Fruit fly (Drosophila melanogaster) whole organism, embryonic: ENCODE results near the gene Sfp26Ad.

Experiments used
- ATbp ChIP-seq: fragments of 200-800 bp; sonication (Bioruptor generic); optimal IDR thresholded peaks from 2 replicates; lab custom pipeline; 2017; ENCODE audit warnings: missing biosample characterization, mild to moderate bottlenecking, missing genetic modification characterization, missing genetic modification reagents
- CG10431 ChIP-seq: fragments of 200-800 bp; sonication (Bioruptor generic); optimal IDR thresholded peaks from 3 replicates; lab custom pipeline; 2018; ENCODE audit warnings: missing biosample characterization, mild to moderate bottlenecking, missing genetic modification characterization
- CG10462 ChIP-seq: fragments of 200-800 bp; sonication (Bioruptor generic); optimal IDR thresholded peaks from 2 replicates; lab custom pipeline; 2016; ENCODE audit warnings: missing biosample characterization, missing genetic modification characterization
- CG12155 ChIP-seq: fragments of 200-800 bp; sonication (Bioruptor generic); optimal IDR thresholded peaks from 3 replicates; lab custom pipeline; 2016; ENCODE audit warnings: missing biosample characterization, missing genetic modification characterization
- CG12219 ChIP-seq: fragments of 200-800 bp; sonication (Bioruptor generic); optimal IDR thresholded peaks from 3 replicates; lab custom pipeline; 2018; ENCODE audit warnings: missing biosample characterization, mild to moderate bottlenecking, missing genetic modification characterization
- CG12769 ChIP-seq: fragments of 200-800 bp; sonication (Bioruptor generic); optimal IDR thresholded peaks from 2 replicates; lab custom pipeline; 2019; ENCODE audit warnings: missing biosample characterization, mild to moderate bottlenecking, missing genetic modification characterization, moderate library complexity
- CG1602 ChIP-seq: fragments of 200-800 bp; sonication (Bioruptor generic); optimal IDR thresholded peaks from 3 replicates; lab custom pipeline; 2016; ENCODE audit warnings: missing biosample characterization, missing genetic modification characterization
- CG2120 ChIP-seq: fragments of 200-800 bp; sonication (Bioruptor generic); optimal IDR thresholded peaks from 3 replicates; lab custom pipeline; 2016; ENCODE audit warnings: missing biosample characterization, missing genetic modification characterization
- CG3163 ChIP-seq: fragments of 200-800 bp; sonication (Bioruptor generic); optimal IDR thresholded peaks from 3 replicates; lab custom pipeline; 2016; ENCODE audit warnings: missing biosample characterization, missing genetic modification characterization
- CG33213 ChIP-seq: fragments of 200-800 bp; sonication (Bioruptor generic); optimal IDR thresholded peaks from 3 replicates; lab custom pipeline; 2016; ENCODE audit warnings: missing biosample characterization, missing genetic modification characterization
- CG34376 ChIP-seq: fragments of 200-800 bp; sonication (Bioruptor generic); optimal IDR thresholded peaks from 2 replicates; lab custom pipeline; 2018; ENCODE audit warnings: missing biosample characterization, mild to moderate bottlenecking, missing genetic modification characterization
- CG4707 ChIP-seq: fragments of 200-800 bp; sonication (Bioruptor generic); optimal IDR thresholded peaks from 2 replicates; lab custom pipeline; 2018; ENCODE audit warnings: missing biosample characterization, mild to moderate bottlenecking, missing genetic modification characterization, moderate library complexity
- CG6765 ChIP-seq: fragments of 200-800 bp; sonication (Bioruptor generic); optimal IDR thresholded peaks from 3 replicates; lab custom pipeline; 2017; ENCODE audit warnings: missing biosample characterization, mild to moderate bottlenecking, missing genetic modification characterization
- CG6854 ChIP-seq: fragments of 200-800 bp; sonication (Bioruptor generic); optimal IDR thresholded peaks from 3 replicates; lab custom pipeline; 2017; ENCODE audit warnings: missing biosample characterization, mild to moderate bottlenecking, missing genetic modification characterization
- CG7556 ChIP-seq: fragments of 200-800 bp; sonication (Bioruptor generic); optimal IDR thresholded peaks from 2 replicates; lab custom pipeline; 2017; ENCODE audit warnings: missing biosample characterization, mild to moderate bottlenecking, missing genetic modification characterization
- CG7839 ChIP-seq: fragments of 200-800 bp; sonication (Bioruptor generic); optimal IDR thresholded peaks from 3 replicates; lab custom pipeline; 2018; ENCODE audit warnings: missing biosample characterization, mild to moderate bottlenecking, missing genetic modification characterization, moderate library complexity
- CG7928 ChIP-seq: fragments of 200-800 bp; sonication (Bioruptor generic); optimal IDR thresholded peaks from 2 replicates; lab custom pipeline; 2017; ENCODE audit warnings: missing biosample characterization, mild to moderate bottlenecking, missing genetic modification characterization
- CoRest ChIP-seq: fragments of 200-800 bp; sonication (Bioruptor generic); optimal IDR thresholded peaks from 3 replicates; lab custom pipeline; 2018; ENCODE audit warnings: missing biosample characterization, mild to moderate bottlenecking, missing genetic modification characterization, moderate library complexity
- Dad ChIP-seq: fragments of 200-800 bp; sonication (Bioruptor generic); optimal IDR thresholded peaks from 3 replicates; lab custom pipeline; 2016; ENCODE audit warnings: missing biosample characterization, missing genetic modification characterization
- Dbx ChIP-seq: fragments of 200-800 bp; sonication (Bioruptor generic); IDR thresholded peaks from 3 replicates; pipeline ENCODE4 v1.3.6; 2022; ENCODE audit warnings: missing biosample characterization, missing genetic modification characterization
- HLHmδ ChIP-seq: fragments of 200-800 bp; sonication (Bioruptor generic); optimal IDR thresholded peaks from 2 replicates; lab custom pipeline; 2018; ENCODE audit warnings: missing biosample characterization, mild to moderate bottlenecking, missing genetic modification characterization, moderate library complexity
- Hr51 ChIP-seq, 2 experiments: fragments of 200-800 bp; sonication (Bioruptor generic); optimal IDR thresholded peaks; 2 replicates in 1 of 2; 3 replicates in 1 of 2; lab custom pipeline; 2016 to 2018; ENCODE audit warnings: missing biosample characterization in 2 of 2, missing genetic modification characterization in 2 of 2, mild to moderate bottlenecking in 1 of 2, moderate library complexity in 1 of 2
- Mes4 ChIP-seq: fragments of 200-800 bp; sonication (Bioruptor generic); optimal IDR thresholded peaks from 2 replicates; lab custom pipeline; 2016; ENCODE audit warnings: missing biosample characterization, missing genetic modification characterization
- NC2β ChIP-seq: fragments of 200-800 bp; sonication (Bioruptor generic); optimal IDR thresholded peaks from 2 replicates; lab custom pipeline; 2016; ENCODE audit warnings: missing biosample characterization, missing genetic modification characterization
- Oli ChIP-seq: fragments of 200-800 bp; sonication (Bioruptor generic); optimal IDR thresholded peaks from 2 replicates; lab custom pipeline; 2018; ENCODE audit warnings: missing biosample characterization, mild to moderate bottlenecking, missing genetic modification characterization, moderate library complexity
- Rfx ChIP-seq: fragments of 200-800 bp; sonication (Bioruptor generic); IDR thresholded peaks from 2 replicates; pipeline ENCODE4 v1.3.6; 2022; ENCODE audit warnings: missing biosample characterization, missing genetic modification characterization
- Sox100B ChIP-seq: fragments of 200-800 bp; sonication (Bioruptor generic); optimal IDR thresholded peaks from 3 replicates; lab custom pipeline; 2018; ENCODE audit warnings: missing biosample characterization, mild to moderate bottlenecking, missing genetic modification characterization
- ap ChIP-seq: fragments of 200-800 bp; sonication (Bioruptor generic); IDR thresholded peaks from 2 replicates; pipeline ENCODE4 v1.3.6; 2022; ENCODE audit warnings: missing biosample characterization, missing genetic modification characterization
- ara ChIP-seq: fragments of 200-800 bp; sonication (Bioruptor generic); IDR thresholded peaks from 2 replicates; pipeline ENCODE4 v1.3.6; 2022; ENCODE audit warnings: missing biosample characterization, missing genetic modification characterization
- disco-r ChIP-seq: fragments of 200-800 bp; sonication (Bioruptor generic); optimal IDR thresholded peaks from 2 replicates; lab custom pipeline; 2016; ENCODE audit warnings: missing biosample characterization, missing genetic modification characterization
- dpn ChIP-seq, 2 experiments: fragments of 200-800 bp; sonication (Bioruptor generic); optimal IDR thresholded peaks; 3 replicates each; lab custom pipeline; 2016; ENCODE audit warnings: missing biosample characterization in 2 of 2, missing genetic modification characterization in 2 of 2
- exex ChIP-seq: fragments of 200-800 bp; sonication (Bioruptor generic); optimal IDR thresholded peaks from 4 replicates; lab custom pipeline; 2018; ENCODE audit warnings: missing biosample characterization, mild to moderate bottlenecking, missing genetic modification characterization, moderate library complexity
- fd64A ChIP-seq: fragments of 200-800 bp; sonication (Bioruptor generic); optimal IDR thresholded peaks from 3 replicates; lab custom pipeline; 2018; ENCODE audit warnings: missing biosample characterization, mild to moderate bottlenecking, missing genetic modification characterization
- ftz-f1 ChIP-seq: fragments of 200-800 bp; sonication (Bioruptor generic); optimal IDR thresholded peaks from 2 replicates; lab custom pipeline; 2016; ENCODE audit warnings: missing biosample characterization, missing genetic modification characterization
- h ChIP-seq: fragments of >200 bp; optimal IDR thresholded peaks from 2 replicates; lab custom pipeline; 2017
- lab ChIP-seq: fragments of 200-800 bp; sonication (Bioruptor generic); optimal IDR thresholded peaks from 3 replicates; lab custom pipeline; 2017; ENCODE audit warnings: missing biosample characterization, missing genetic modification characterization, mild to moderate bottlenecking, moderate library complexity, missing genetic modification reagents
- nerfin-1 ChIP-seq: fragments of 200-800 bp; sonication (Bioruptor generic); optimal IDR thresholded peaks from 3 replicates; lab custom pipeline; 2019; ENCODE audit warnings: missing biosample characterization, mild to moderate bottlenecking, missing genetic modification characterization, moderate library complexity
- pan ChIP-seq, 4 experiments: fragments of >200 bp in 3 of 4; fragments of 200-800 bp in 1 of 4; sonication (Bioruptor generic) in 1 of 4; optimal IDR thresholded peaks in 3 of 4; IDR thresholded peaks in 1 of 4; 2 replicates each; pipeline versions ENCODE4 v1.3.6 to Lab custom; 2017 to 2022; ENCODE audit warnings: missing biosample characterization in 2 of 4, missing genetic modification characterization in 2 of 4, mixed read lengths in 1 of 4
- pros ChIP-seq: fragments of 200-800 bp; sonication (Bioruptor generic); optimal IDR thresholded peaks from 3 replicates; lab custom pipeline; 2019; ENCODE audit warnings: missing biosample characterization, mild to moderate bottlenecking, missing genetic modification characterization, moderate library complexity
- tll ChIP-seq, 2 experiments: fragments of 200-800 bp in 1 of 2; fragments of >200 bp in 1 of 2; sonication (Bioruptor generic) in 1 of 2; optimal IDR thresholded peaks; 2 replicates each; lab custom pipeline; 2017 to 2019; ENCODE audit warnings: missing biosample characterization in 2 of 2, missing genetic modification characterization in 2 of 2, mild to moderate bottlenecking in 1 of 2, moderate library complexity in 1 of 2
- wek ChIP-seq: fragments of 200-800 bp; sonication (Bioruptor generic); optimal IDR thresholded peaks from 3 replicates; lab custom pipeline; 2018; ENCODE audit warnings: missing biosample characterization, mild to moderate bottlenecking, missing genetic modification characterization, moderate library complexity

The Sfp26Ad gene

DNA sequence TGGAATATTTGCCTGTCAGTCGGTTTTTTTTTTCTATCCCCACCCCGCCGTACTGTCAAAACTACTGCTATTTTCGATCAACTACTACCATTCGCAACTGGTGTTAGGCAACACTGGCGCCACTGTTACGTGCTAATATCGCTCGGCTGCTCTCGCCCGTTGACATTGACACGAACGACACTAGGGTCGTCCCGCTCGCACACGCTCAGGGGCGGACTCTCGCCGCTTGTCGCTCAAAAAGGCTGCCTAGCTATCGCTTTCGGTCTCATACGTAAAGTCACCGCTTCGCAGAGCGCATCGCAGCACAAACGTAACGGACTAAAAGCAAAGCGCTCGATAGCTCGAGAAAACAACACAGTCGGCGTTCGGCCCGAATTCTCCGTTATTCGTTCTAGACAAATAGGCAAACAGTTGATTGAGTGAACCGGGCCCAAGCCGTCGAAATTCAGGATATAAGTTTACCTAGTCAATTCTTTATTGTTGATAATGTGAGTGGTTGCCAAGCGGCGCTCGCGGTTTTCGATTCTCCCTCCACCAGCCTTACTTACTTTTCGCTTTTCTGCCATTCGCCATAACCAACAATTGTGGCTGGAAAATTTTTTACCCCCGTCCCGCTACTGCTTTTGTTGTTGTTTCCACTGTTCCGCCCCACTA lies 39.4 kb upstream of the Sfp26Ad start (continued):
- TF ChIP-seq CG7839 (tag; lab: Kevin White, UChicago) (peak; percentile 20), pan (optimal IDR thresholded peaks at IDR 0.05; lab: Kevin White, UChicago) (no peak), pan (GFP tag; optimal IDR thresholded peaks at IDR 0.05 in 1 of 2, IDR thresholded peaks at IDR 0.05 in 1 of 2) (no peak), ara (GFP tag; lab: Robert Waterston, UW) (no peak), pros (GFP tag; lab: Kevin White, UChicago) (peak; percentile 14), Mes4 (peak; percentile 23), CG3163 (GFP tag; lab: Kevin White, UChicago) (peak; percentile 43), NC2β (GFP tag; lab: Kevin White, UChicago) (no peak), h (lab: Kevin White, UChicago) (no peak), HLHmδ (GFP tag; lab: Kevin White, UChicago) (peak; percentile 44), wek (GFP tag; lab: Kevin White, UChicago) (peak; percentile 24), CG6854 (GFP tag; lab: Kevin White, UChicago) (peak; percentile 2), Dbx (GFP tag; lab: Robert Waterston, UW) (no peak), Sox100B (peak; percentile 7), fd64A (GFP tag; lab: Kevin White, UChicago) (peak; percentile 4), CG12219 (GFP tag; lab: Kevin White, UChicago) (peak; percentile 0), ap (GFP tag; lab: Robert Waterston, UW) (no peak), CG1602 (GFP tag; lab: Kevin White, UChicago) (peak; percentile 2), exex (tag; lab: Kevin White, UChicago) (peak; percentile 4), Dad (GFP tag; lab: Kevin White, UChicago) (peak; percentile 26), CG7556 (GFP tag; lab: Kevin White, UChicago) (peak; percentile 12), CG12155 (GFP tag; lab: Kevin White, UChicago) (peak; percentile 51), CG33213 (GFP tag; lab: Kevin White, UChicago) (no peak), Rfx (GFP tag; lab: Robert Waterston, UW) (no peak), CG12769 (peak; percentile 61), lab (GFP tag; lab: Kevin White, UChicago) (peak; percentile 39), CG10431 (GFP tag; lab: Kevin White, UChicago) (peak; percentile 34), CG2120 (GFP tag; lab: Kevin White, UChicago) (peak; percentile 58), CG6765 (GFP tag; lab: Kevin White, UChicago) (peak; percentile 15), dpn (GFP tag; optimal IDR thresholded peaks at IDR 0.05; lab: Kevin White, UChicago) (peak; percentile 31 to 59), CoRest (tag; lab: Kevin White, UChicago) (peak; percentile 45), CG4707 (peak; percentile 5), ATbp (no peak), CG7928 (GFP tag; lab: Kevin White, UChicago) (peak; percentile 20), Oli (tag; lab: Kevin White, UChicago) (peak; percentile 4), disco-r (GFP tag; lab: Kevin White, UChicago) (no peak), nerfin-1 (tag; lab: Kevin White, UChicago) (peak; percentile 44), CG34376 (peak; percentile 45), Hr51 (GFP tag; optimal IDR thresholded peaks at IDR 0.05; lab: Kevin White, UChicago) (peak in 1 of 2 experiments; percentile 23), tll (GFP tag; optimal IDR thresholded peaks at IDR 0.05; lab: Kevin White, UChicago) (peak in 1 of 2 experiments; percentile 16), ftz-f1 (GFP tag; lab: Kevin White, UChicago) (peak; percentile 99), CG10462 (GFP tag; lab: Kevin White, UChicago) (no peak)
